Worm (Caenorhabditis elegans) whole organism, young adult: ENCODE measurements around the gene hrpu-1.

Source experiments
- B0035.1 ChIP-seq: sonication (generic microtip); optimal IDR thresholded peaks from 2 replicates; lab custom pipeline; 2016; ENCODE audit warnings: missing genetic modification characterization, mild to moderate bottlenecking, missing compliant biosample characterization, missing genotype, missing genetic modification reagents
- D2030.7 ChIP-seq: fragments of 200-800 bp; sonication (Bioruptor generic); IDR thresholded peaks from 2 replicates; pipeline ENCODE4 v1.3.6; 2022; ENCODE audit warnings: missing genetic modification reagents, missing genetic modification characterization, missing compliant biosample characterization
- F39B2.1 ChIP-seq: fragments of 200-800 bp; sonication (Bioruptor generic); IDR thresholded peaks from 2 replicates; pipeline ENCODE4 v1.3.6; 2022; ENCODE audit warnings: missing genetic modification reagents, missing genetic modification characterization, missing compliant biosample characterization
- F55B11.4 ChIP-seq: sonication (generic microtip); optimal IDR thresholded peaks from 2 replicates; lab custom pipeline; 2016; ENCODE audit warnings: missing compliant biosample characterization, missing genetic modification characterization, borderline replicate concordance; ENCODE audit not compliant: insufficient read depth
- K12H6.12 ChIP-seq: fragments of 200-800 bp; sonication (Bioruptor generic); optimal IDR thresholded peaks from 2 replicates; lab custom pipeline; 2018; ENCODE audit warnings: mild to moderate bottlenecking, missing genetic modification characterization, missing compliant biosample characterization
- Y67H2A.10 ChIP-seq: fragments of 200-800 bp; sonication (Bioruptor generic); conservative IDR thresholded peaks from 2 replicates; pipeline ENCODE4 v1.3.6; 2022; ENCODE audit warnings: missing genetic modification reagents, missing genetic modification characterization, missing compliant biosample characterization
- Y79H2A.3 ChIP-seq: fragments of 200-800 bp; sonication (Bioruptor generic); conservative IDR thresholded peaks from 2 replicates; pipeline ENCODE4 v1.3.6; 2022; ENCODE audit warnings: missing genetic modification reagents, missing genetic modification characterization, missing compliant biosample characterization
- ama-1 ChIP-seq, 3 experiments: fragments of 150-350 bp in 1 of 3; sonication (generic microtip) in 2 of 3; optimal IDR thresholded peaks; 2 replicates each; lab custom pipeline; 2014 to 2018; ENCODE audit warnings: missing biosample characterization in 2 of 3, missing genetic modification characterization in 2 of 3, missing genetic modification reagents in 2 of 3
- aptf-2 ChIP-seq: fragments of 200-800 bp; sonication (Bioruptor generic); conservative IDR thresholded peaks from 2 replicates; pipeline ENCODE4 v1.3.6; 2022; ENCODE audit warnings: missing genetic modification reagents, missing genetic modification characterization, missing compliant biosample characterization
- atf-7 ChIP-seq: sonication (generic microtip); optimal IDR thresholded peaks from 2 replicates; lab custom pipeline; 2017; ENCODE audit warnings: mild to moderate bottlenecking, missing genetic modification characterization, missing compliant biosample characterization
- athp-1 ChIP-seq: sonication (generic microtip); optimal IDR thresholded peaks from 2 replicates; lab custom pipeline; 2017; ENCODE audit warnings: mild to moderate bottlenecking, missing genetic modification characterization, missing compliant biosample characterization
- attf-3 ChIP-seq: fragments of 200-800 bp; sonication (Bioruptor generic); conservative IDR thresholded peaks from 2 replicates; pipeline ENCODE4 v1.3.6; 2022; ENCODE audit warnings: missing genetic modification reagents, missing genetic modification characterization, missing compliant biosample characterization
- cebp-1 ChIP-seq, 2 experiments: fragments of 200-800 bp in 1 of 2; sonication (Bioruptor generic) in 1 of 2; sonication (generic microtip) in 1 of 2; IDR thresholded peaks in 1 of 2; optimal IDR thresholded peaks in 1 of 2; 2 replicates each; pipeline versions ENCODE4 v1.3.6 to Lab custom; 2017 to 2022; ENCODE audit warnings: missing compliant biosample characterization in 2 of 2, missing genetic modification characterization in 2 of 2, mild to moderate bottlenecking in 1 of 2, missing genetic modification reagents in 1 of 2, moderate library complexity in 1 of 2
- cebp-2 ChIP-seq: fragments of 200-800 bp; sonication (Bioruptor generic); IDR thresholded peaks from 2 replicates; pipeline ENCODE4 v1.3.6; 2022; ENCODE audit warnings: missing genetic modification characterization, missing compliant biosample characterization
- ceh-100 ChIP-seq: fragments of 200-800 bp; sonication (Bioruptor generic); IDR thresholded peaks from 2 replicates; pipeline ENCODE4 v1.3.6; 2022; ENCODE audit warnings: missing genetic modification reagents, missing genetic modification characterization, missing compliant biosample characterization
- ceh-58 ChIP-seq: fragments of 200-800 bp; sonication (Bioruptor generic); IDR thresholded peaks from 2 replicates; pipeline ENCODE4 v1.3.6; 2022; ENCODE audit warnings: missing genetic modification characterization, missing compliant biosample characterization
- efl-1 ChIP-seq: fragments of 150-350 bp; optimal IDR thresholded peaks from 2 replicates; lab custom pipeline; 2014; ENCODE audit warnings: missing biosample characterization, missing genetic modification reagents, missing genetic modification characterization
- egl-18 ChIP-seq: fragments of 200-800 bp; sonication (Bioruptor generic); IDR thresholded peaks from 2 replicates; pipeline ENCODE4 v1.3.6; 2022; ENCODE audit warnings: missing genetic modification reagents, missing genetic modification characterization, missing compliant biosample characterization
- egrh-3 ChIP-seq: fragments of 200-800 bp; sonication (Bioruptor generic); IDR thresholded peaks from 2 replicates; pipeline ENCODE4 v1.3.6; 2022; ENCODE audit warnings: missing genetic modification reagents, missing genetic modification characterization, missing compliant biosample characterization
- fkh-3 ChIP-seq: sonication (generic microtip); optimal IDR thresholded peaks from 2 replicates; lab custom pipeline; 2016; ENCODE audit warnings: mild to moderate bottlenecking, missing genetic modification characterization, missing compliant biosample characterization
- hlh-12 ChIP-seq: sonication (generic microtip); optimal IDR thresholded peaks from 2 replicates; lab custom pipeline; 2016; ENCODE audit warnings: missing genetic modification characterization, missing compliant biosample characterization
- hlh-26 ChIP-seq: fragments of 200-800 bp; sonication (Bioruptor generic); conservative IDR thresholded peaks from 2 replicates; pipeline ENCODE4 v1.3.6; 2022; ENCODE audit warnings: missing genetic modification reagents, missing genetic modification characterization, missing compliant biosample characterization
- hsf-1 ChIP-seq: fragments of 200-800 bp; sonication (Bioruptor generic); IDR thresholded peaks from 2 replicates; pipeline ENCODE4 v1.3.6; 2022; ENCODE audit warnings: missing genetic modification reagents, missing genetic modification characterization, missing compliant biosample characterization
- let-607 ChIP-seq, 2 experiments: fragments of 200-800 bp in 1 of 2; sonication (Bioruptor generic) in 1 of 2; sonication (generic microtip) in 1 of 2; optimal IDR thresholded peaks; 2 replicates each; lab custom pipeline; 2016 to 2018; ENCODE audit warnings: mild to moderate bottlenecking in 2 of 2, missing compliant biosample characterization in 2 of 2, missing genetic modification characterization in 2 of 2, moderate library complexity in 2 of 2, missing genotype in 1 of 2
- lin-35 ChIP-seq, 3 experiments: fragments of 150-350 bp in 2 of 3; sonication (generic microtip) in 1 of 3; optimal IDR thresholded peaks; 2 replicates each; lab custom pipeline; 2014 to 2018; ENCODE audit warnings: missing biosample characterization in 3 of 3, missing genetic modification characterization in 3 of 3, missing genetic modification reagents in 3 of 3
- lin-40 ChIP-seq: sonication (generic microtip); optimal IDR thresholded peaks from 2 replicates; lab custom pipeline; 2016; ENCODE audit warnings: missing genetic modification characterization, mild to moderate bottlenecking, missing compliant biosample characterization, missing genotype, missing genetic modification reagents
- lin-54 ChIP-seq: fragments of 200-800 bp; sonication (Bioruptor generic); optimal IDR thresholded peaks from 2 replicates; lab custom pipeline; 2018; ENCODE audit warnings: mild to moderate bottlenecking, missing genetic modification characterization, missing compliant biosample characterization
- madf-10 ChIP-seq: sonication (generic microtip); optimal IDR thresholded peaks from 2 replicates; lab custom pipeline; 2016; ENCODE audit warnings: mild to moderate bottlenecking, missing genetic modification characterization, missing compliant biosample characterization
- madf-6 ChIP-seq: fragments of 200-800 bp; sonication (Bioruptor generic); IDR thresholded peaks from 2 replicates; pipeline ENCODE4 v1.3.6; 2022; ENCODE audit warnings: missing genetic modification reagents, missing genetic modification characterization, missing compliant biosample characterization
- mel-28 ChIP-seq: sonication (generic microtip); optimal IDR thresholded peaks from 2 replicates; lab custom pipeline; 2016; ENCODE audit warnings: borderline replicate concordance, mild to moderate bottlenecking, missing genetic modification characterization, missing compliant biosample characterization
- nfya-2 ChIP-seq: fragments of 200-800 bp; sonication (Bioruptor generic); IDR thresholded peaks from 2 replicates; pipeline ENCODE4 v1.3.6; 2022; ENCODE audit warnings: missing genetic modification reagents, missing genetic modification characterization, missing compliant biosample characterization
- nhr-27 ChIP-seq: fragments of 200-800 bp; sonication (Bioruptor generic); optimal IDR thresholded peaks from 2 replicates; lab custom pipeline; 2018; ENCODE audit warnings: mild to moderate bottlenecking, missing genetic modification characterization, moderate library complexity, missing compliant biosample characterization
- nhr-80 ChIP-seq: sonication (generic microtip); optimal IDR thresholded peaks from 2 replicates; lab custom pipeline; 2016; ENCODE audit warnings: missing genetic modification characterization, missing compliant biosample characterization
- pbrm-1 ChIP-seq: fragments of 200-800 bp; sonication (Bioruptor generic); IDR thresholded peaks from 2 replicates; pipeline ENCODE4 v1.3.6; 2022; ENCODE audit warnings: missing genetic modification reagents, missing genetic modification characterization, missing compliant biosample characterization
- pha-4 ChIP-seq: fragments of 150-350 bp; sonication (generic microtip); optimal IDR thresholded peaks from 2 replicates; lab custom pipeline; 2014; ENCODE audit warnings: missing biosample characterization, missing genetic modification reagents, missing genetic modification characterization
- rec-8 ChIP-seq, 2 experiments: sonication (generic microtip); optimal IDR thresholded peaks; 2 replicates each; lab custom pipeline; 2016; ENCODE audit warnings: mild to moderate bottlenecking in 2 of 2, missing genetic modification characterization in 2 of 2, missing genetic modification reagents in 2 of 2, missing genotype in 2 of 2, missing biosample characterization in 1 of 2, missing compliant biosample characterization in 1 of 2, moderate library complexity in 1 of 2
- repo-1 ChIP-seq: sonication (generic microtip); optimal IDR thresholded peaks from 2 replicates; lab custom pipeline; 2017; ENCODE audit warnings: mild to moderate bottlenecking, missing genetic modification characterization, missing compliant biosample characterization
- sea-2 ChIP-seq: fragments of 200-800 bp; sonication (Bioruptor generic); IDR thresholded peaks from 2 replicates; pipeline ENCODE4 v1.3.6; 2022; ENCODE audit warnings: missing genetic modification characterization, missing compliant biosample characterization
- snpc-1.3 ChIP-seq: sonication (generic microtip); optimal IDR thresholded peaks from 2 replicates; lab custom pipeline; 2017; ENCODE audit warnings: missing genetic modification characterization, mild to moderate bottlenecking, missing compliant biosample characterization, antibody characterized with exemption, moderate library complexity, missing genotype, missing genetic modification reagents; ENCODE audit not compliant: insufficient read depth
- snpc-3.4 ChIP-seq: sonication (generic microtip); optimal IDR thresholded peaks from 2 replicates; lab custom pipeline; 2017; ENCODE audit warnings: missing genetic modification characterization, mild to moderate bottlenecking, missing compliant biosample characterization, antibody characterized with exemption, moderate library complexity, missing genotype, missing genetic modification reagents
- sptf-2 ChIP-seq: fragments of 200-800 bp; sonication (Bioruptor generic); optimal IDR thresholded peaks from 2 replicates; lab custom pipeline; 2018; ENCODE audit warnings: mild to moderate bottlenecking, missing genetic modification characterization, missing compliant biosample characterization
- tbp1 ChIP-seq: fragments of 200-800 bp; sonication (Bioruptor generic); optimal IDR thresholded peaks from 2 replicates; lab custom pipeline; 2018; ENCODE audit warnings: mild to moderate bottlenecking, missing genetic modification characterization, missing compliant biosample characterization
- unc-130 ChIP-seq: sonication (generic microtip); optimal IDR thresholded peaks from 2 replicates; lab custom pipeline; 2016; ENCODE audit warnings: missing genetic modification reagents, missing genetic modification characterization, missing compliant biosample characterization
- xnd-1 ChIP-seq: sonication (generic microtip); optimal IDR thresholded peaks from 2 replicates; lab custom pipeline; 2016; ENCODE audit warnings: missing genotype, missing genetic modification reagents, missing genetic modification characterization, missing compliant biosample characterization
- zfh-2 ChIP-seq: fragments of 200-800 bp; sonication (Bioruptor generic); conservative IDR thresholded peaks from 2 replicates; pipeline ENCODE4 v1.3.6; 2022; ENCODE audit warnings: missing genetic modification reagents, missing genetic modification characterization, missing compliant biosample characterization
- ztf-18 ChIP-seq: sonication (generic microtip); optimal IDR thresholded peaks from 2 replicates; lab custom pipeline; 2016; ENCODE audit warnings: missing genotype, mild to moderate bottlenecking, missing genetic modification characterization, missing compliant biosample characterization
- ztf-26 ChIP-seq: sonication (generic microtip); optimal IDR thresholded peaks from 2 replicates; lab custom pipeline; 2017; ENCODE audit warnings: missing genetic modification characterization, missing compliant biosample characterization
- ztf-6 ChIP-seq: fragments of 200-800 bp; sonication (Bioruptor generic); IDR thresholded peaks from 2 replicates; pipeline ENCODE4 v1.3.6; 2022; ENCODE audit warnings: missing genetic modification reagents, missing genetic modification characterization, missing compliant biosample characterization

Gene hrpu-1

DNA sequence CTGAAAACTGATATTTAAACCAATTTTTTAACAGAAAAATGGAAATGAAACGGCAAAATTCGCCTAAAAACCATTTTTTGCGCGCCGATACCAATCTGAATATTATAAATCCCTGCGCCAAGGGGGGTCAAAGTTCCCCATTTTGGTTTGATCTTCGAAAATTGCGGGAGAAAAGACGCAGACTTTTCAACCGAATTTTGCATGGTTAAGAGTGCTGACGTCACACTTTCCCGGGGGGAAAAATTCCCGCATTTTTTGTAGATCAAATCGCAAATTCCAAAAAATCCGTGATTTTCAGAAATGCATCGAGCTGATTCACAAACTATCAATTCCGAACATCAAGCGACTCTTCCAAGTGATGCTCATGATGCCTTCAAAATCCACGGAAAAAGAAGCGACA lies 9.9 kb upstream of the hrpu-1 start:
- no peak for TF ChIP-seq ama-1 (optimal IDR thresholded peaks at IDR 0.05; lab: Kevin White, UChicago)
- TF ChIP-seq ama-1 (GFP tag; optimal IDR thresholded peaks at IDR 0.05; lab: Kevin White, UChicago), result no peak
- TF ChIP-seq cebp-1 (GFP tag; IDR thresholded peaks at IDR 0.05; lab: Robert Waterston, UW), result no peak
- no peak for TF ChIP-seq cebp-1 (tag; optimal IDR thresholded peaks at IDR 0.05; lab: Kevin White, UChicago)
- no peak for TF ChIP-seq egrh-3
- no peak for TF ChIP-seq nhr-80 (tag; lab: Kevin White, UChicago)
- TF ChIP-seq hlh-12 (tag; lab: Kevin White, UChicago), result no peak
- TF ChIP-seq ceh-100 (GFP tag; lab: Robert Waterston, UW), result no peak
- TF ChIP-seq ztf-18 (tag; lab: Kevin White, UChicago), result no peak
- TF ChIP-seq egl-18, result no peak
- no peak for TF ChIP-seq snpc-3.4 (tag; lab: Kevin White, UChicago)
- peak; percentile 4 for TF ChIP-seq tbp1 (GFP tag; lab: Kevin White, UChicago)
- TF ChIP-seq cebp-2, result 0 out of 2 replicates have a peak, but pooled peaks have one; percentile 14
- TF ChIP-seq ztf-26 (tag; lab: Kevin White, UChicago), result no peak
- no peak for TF ChIP-seq lin-40 (tag; lab: Kevin White, UChicago)
- TF ChIP-seq ceh-58 (GFP tag; lab: Robert Waterston, UW), result no peak
- no peak for TF ChIP-seq zfh-2 (GFP tag; lab: Robert Waterston, UW)
- peak; percentile 67 for TF ChIP-seq xnd-1 (tag; lab: Kevin White, UChicago)
- TF ChIP-seq let-607 (tag; optimal IDR thresholded peaks at IDR 0.05; lab: Kevin White, UChicago), result no peak
- TF ChIP-seq unc-130, result no peak
- no peak for TF ChIP-seq nhr-27
- TF ChIP-seq madf-6, result peak; percentile 80
- no peak for TF ChIP-seq repo-1 (tag; lab: Kevin White, UChicago)
- no peak for TF ChIP-seq Y79H2A.3
- TF ChIP-seq atf-7, result no peak
- no peak for TF ChIP-seq pbrm-1 (GFP tag; lab: Robert Waterston, UW)
- peak; percentile 18 for TF ChIP-seq lin-54 (GFP tag; lab: Kevin White, UChicago)
- peak; percentile 33; the same call in 1 of the 2 replicates for TF ChIP-seq hsf-1 (GFP tag; lab: Robert Waterston, UW)
- TF ChIP-seq D2030.7, result no peak
- TF ChIP-seq F55B11.4 (tag; lab: Kevin White, UChicago), result no peak
- TF ChIP-seq mel-28 (tag; lab: Kevin White, UChicago), result no peak
- TF ChIP-seq attf-3 (GFP tag; lab: Robert Waterston, UW), result no peak
- TF ChIP-seq lin-35 (GFP tag; optimal IDR thresholded peaks at IDR 0.05; lab: Kevin White, UChicago), result no peak
- TF ChIP-seq K12H6.12, result no peak
- no peak for TF ChIP-seq fkh-3 (tag; lab: Kevin White, UChicago)
- TF ChIP-seq hlh-26 (GFP tag; lab: Robert Waterston, UW), result no peak
- no peak for TF ChIP-seq ztf-6 (GFP tag; lab: Robert Waterston, UW)
- TF ChIP-seq nfya-2 (GFP tag; lab: Robert Waterston, UW), result no peak
- TF ChIP-seq madf-10 (tag; lab: Kevin White, UChicago), result no peak
- no peak for TF ChIP-seq athp-1 (tag; lab: Kevin White, UChicago)
- TF ChIP-seq rec-8 (tag; optimal IDR thresholded peaks at IDR 0.05; lab: Kevin White, UChicago), result no peak
- no peak for TF ChIP-seq F39B2.1 (GFP tag; lab: Robert Waterston, UW)
- no peak for TF ChIP-seq B0035.1
- no peak for TF ChIP-seq Y67H2A.10 (GFP tag; lab: Robert Waterston, UW)
- no peak for TF ChIP-seq sea-2 (GFP tag; lab: Robert Waterston, UW)
- no peak for TF ChIP-seq pha-4 (tag; lab: Kevin White, UChicago)
- no peak for TF ChIP-seq sptf-2 (GFP tag; lab: Kevin White, UChicago)
- no peak for TF ChIP-seq aptf-2
- TF ChIP-seq snpc-1.3 (tag; lab: Kevin White, UChicago), result no peak
- peak; percentile 70 for TF ChIP-seq efl-1
